Worm (Caenorhabditis elegans) whole organism, L4 larva: Measurements from ENCODE around the gene mltn-11.

ENCODE experiments used
- Y105C5A.15 ChIP-seq: fragments of 200-800 bp; sonication (Bioruptor generic); IDR thresholded peaks from 2 replicates; pipeline ENCODE4 v1.3.6; 2022; ENCODE audit warnings: missing genetic modification characterization, missing compliant biosample characterization
- ceh-20 ChIP-seq: fragments of 200-800 bp; sonication (Bioruptor generic); IDR thresholded peaks from 2 replicates; pipeline ENCODE4 v1.3.6; 2022; ENCODE audit warnings: missing genetic modification reagents, missing genetic modification characterization, missing compliant biosample characterization
- ceh-82 ChIP-seq: sonication (generic microtip); optimal IDR thresholded peaks from 2 replicates; lab custom pipeline; 2017; ENCODE audit warnings: missing biosample characterization, missing genetic modification characterization
- nhr-10 ChIP-seq: fragments of 150-350 bp; optimal IDR thresholded peaks from 2 replicates; lab custom pipeline; 2014; ENCODE audit warnings: missing biosample characterization, missing genetic modification characterization
- nhr-102 ChIP-seq: sonication (generic microtip); optimal IDR thresholded peaks from 2 replicates; lab custom pipeline; 2016; ENCODE audit warnings: mild to moderate bottlenecking, missing genetic modification characterization, moderate library complexity, missing compliant biosample characterization
- nhr-6 ChIP-seq: fragments of 150-350 bp; optimal IDR thresholded peaks from 2 replicates; lab custom pipeline; 2014; ENCODE audit warnings: missing biosample characterization, missing genetic modification characterization
- sdz-12 ChIP-seq: fragments of 200-800 bp; sonication (Bioruptor generic); optimal IDR thresholded peaks from 2 replicates; lab custom pipeline; 2018; ENCODE audit warnings: mild to moderate bottlenecking, missing genetic modification characterization, missing compliant biosample characterization
- unc-39 ChIP-seq: sonication (generic microtip); optimal IDR thresholded peaks from 2 replicates; lab custom pipeline; 2017; ENCODE audit warnings: missing biosample characterization, missing genetic modification characterization
- zfp-3 ChIP-seq: fragments of 200-800 bp; sonication (Bioruptor generic); conservative IDR thresholded peaks from 2 replicates; pipeline ENCODE4 v1.3.6; 2022; ENCODE audit warnings: missing genetic modification reagents, missing genetic modification characterization, missing compliant biosample characterization
- zip-11 ChIP-seq: fragments of 200-800 bp; sonication (Bioruptor generic); IDR thresholded peaks from 2 replicates; pipeline ENCODE4 v1.3.6; 2022; ENCODE audit warnings: missing genetic modification characterization, missing compliant biosample characterization

DNA sequence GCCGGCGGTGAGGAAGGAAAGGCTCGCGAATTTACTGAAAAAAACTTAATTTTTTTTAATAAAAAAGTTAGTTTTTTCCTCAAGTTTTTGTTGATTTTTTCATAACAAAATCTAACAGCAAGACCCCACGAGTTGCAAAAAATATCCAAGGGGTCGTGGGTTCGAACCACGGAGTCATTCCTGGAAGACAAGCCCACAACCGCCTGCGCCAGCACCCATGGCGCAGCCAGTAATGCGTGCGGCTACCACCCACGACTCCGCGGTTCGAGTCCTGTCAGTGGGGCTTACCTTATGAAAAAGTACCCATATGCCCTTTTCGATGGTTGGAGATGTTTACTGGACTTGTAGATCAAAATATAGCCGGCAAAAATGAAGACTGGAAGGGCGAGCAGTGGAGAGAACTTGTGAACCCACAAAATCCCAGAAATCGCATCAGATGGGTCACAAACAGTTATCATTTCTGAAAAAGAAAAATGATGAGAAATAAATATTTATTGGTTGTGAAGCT, 13.2 kb upstream of the mltn-11 start, which contains the start of gene Y70C5A.2:
- TF ChIP-seq unc-39 (no peak), zip-11 (GFP tag; lab: Robert Waterston, UW) (no peak), nhr-102 (tag; lab: Kevin White, UChicago) (no peak), zfp-3 (no peak), nhr-10 (tag; lab: Kevin White, UChicago) (no peak), ceh-82 (tag; lab: Kevin White, UChicago) (no peak), Y105C5A.15 (GFP tag; lab: Robert Waterston, UW) (no peak), ceh-20 (GFP tag; lab: Robert Waterston, UW) (no peak), sdz-12 (GFP tag; lab: Kevin White, UChicago) (no peak), nhr-6 (tag; lab: Kevin White, UChicago) (no peak)
